Fruit fly (Drosophila melanogaster): ENCODE results near the gene Tsp26A.

Tsp26A gene

dm6 chr2L:6019352-6020131 is 19.5 kb downstream of the Tsp26A start, which contains the start of gene H2.0 (continued):
- TF ChIP-seq otp (GFP tag; IDR thresholded peaks at IDR 0.05) (0 out of 3 replicates have a peak, but pooled peaks have one; percentile 49), dysf (GFP tag; IDR thresholded peaks at IDR 0.05) (no peak), Gsc (GFP tag; IDR thresholded peaks at IDR 0.05) (no peak), NC2α (GFP tag; optimal IDR thresholded peaks at IDR 0.05) (no peak), Nf-YB (GFP tag; optimal IDR thresholded peaks at IDR 0.05) (peak; percentile 97), Fer2 (tag; optimal IDR thresholded peaks at IDR 0.05) (no peak), CG4360 (GFP tag; IDR thresholded peaks at IDR 0.05) (no peak), CG12769 (tag; optimal IDR thresholded peaks at IDR 0.05) (peak; percentile 34), CG11696 (GFP tag; IDR thresholded peaks at IDR 0.05) (no peak), HLH4C (GFP tag; IDR thresholded peaks at IDR 0.05; ENCODE audit: partially characterized antibody) (no peak), Optix (GFP tag; IDR thresholded peaks at IDR 0.05) (0 out of 3 replicates have a peak, but pooled peaks have one; percentile 16), cato (GFP tag; optimal IDR thresholded peaks at IDR 0.05; ENCODE audit: borderline replicate concordance) (no peak), HHEX (GFP tag; optimal IDR thresholded peaks at IDR 0.05) (no peak), NC2β (GFP tag; optimal IDR thresholded peaks at IDR 0.05) (no peak), CG32532 (GFP tag; IDR thresholded peaks at IDR 0.05) (no peak), CG11723 (GFP tag; optimal IDR thresholded peaks at IDR 0.05) (no peak), CG6791 (GFP tag; IDR thresholded peaks at IDR 0.05; ENCODE audit: partially characterized antibody) (no peak), CG6272 (GFP tag; IDR thresholded peaks at IDR 0.05) (no peak), crp (GFP tag; optimal IDR thresholded peaks at IDR 0.05) (no peak), CG17802 (tag; optimal IDR thresholded peaks at IDR 0.05) (no peak), Dp (GFP tag; optimal IDR thresholded peaks at IDR 0.05) (no peak), Hey (tag; optimal IDR thresholded peaks at IDR 0.05) (no peak), CG15011 (GFP tag; optimal IDR thresholded peaks at IDR 0.05) (no peak), cas (GFP tag; IDR thresholded peaks at IDR 0.05) (no peak), dan (GFP tag; IDR thresholded peaks at IDR 0.05) (no peak), CG17186 (GFP tag; optimal IDR thresholded peaks at IDR 0.05) (no peak), sr (GFP tag; IDR thresholded peaks at IDR 0.05) (peak; percentile 68; the same call in 2 of the 3 replicates), Myb (GFP tag; optimal IDR thresholded peaks at IDR 0.05) (no peak), CG15269 (tag; optimal IDR thresholded peaks at IDR 0.05) (no peak), CrebB (tag; optimal IDR thresholded peaks at IDR 0.05) (no peak), zfh2 (GFP tag; optimal IDR thresholded peaks at IDR 0.05) (no peak), NfI (GFP tag; optimal IDR thresholded peaks at IDR 0.05) (peak; percentile 20), oc (tag; optimal IDR thresholded peaks at IDR 0.05) (peak; percentile 6), tin (GFP tag; optimal IDR thresholded peaks at IDR 0.05) (peak; percentile 10), pnt (GFP tag; optimal IDR thresholded peaks at IDR 0.05) (peak; percentile 6), az2 (GFP tag; optimal IDR thresholded peaks at IDR 0.05) (peak; percentile 27), CG12391 (tag; optimal IDR thresholded peaks at IDR 0.05) (peak; percentile 45), CG18262 (tag; optimal IDR thresholded peaks at IDR 0.05) (peak; percentile 74), E2f1 (GFP tag; IDR thresholded peaks at IDR 0.05) (no peak), Blimp-1 (GFP tag; optimal IDR thresholded peaks at IDR 0.05) (no peak), TFAM (GFP tag; optimal IDR thresholded peaks at IDR 0.05) (no peak), trh (GFP tag; optimal IDR thresholded peaks at IDR 0.05) (no peak), Max (GFP tag; optimal IDR thresholded peaks at IDR 0.05) (no peak), Mad (GFP tag; optimal IDR thresholded peaks at IDR 0.05) (no peak), gcm (GFP tag; optimal IDR thresholded peaks at IDR 0.05) (peak; percentile 37), gro (GFP tag; optimal IDR thresholded peaks at IDR 0.05) (no peak), bab2 (GFP tag; optimal IDR thresholded peaks at IDR 0.05) (no peak), D (optimal IDR thresholded peaks at IDR 0.05) (no peak), D (GFP tag; optimal IDR thresholded peaks at IDR 0.05) (peak; percentile 46), Bdp1 (GFP tag; optimal IDR thresholded peaks at IDR 0.05) (no peak)
